Worm (Caenorhabditis elegans) whole organism, late embryonic: ENCODE measurements around the gene dnpp-1.

ENCODE experiments used
- ama-1 ChIP-seq: fragments of 150-350 bp; optimal IDR thresholded peaks from 2 replicates; lab custom pipeline; 2014
- ceh-18 ChIP-seq: sonication (generic microtip); optimal IDR thresholded peaks from 2 replicates; lab custom pipeline; 2016; ENCODE audit warnings: missing genetic modification characterization, missing compliant biosample characterization
- ceh-24 ChIP-seq: sonication (generic microtip); optimal IDR thresholded peaks from 2 replicates; lab custom pipeline; 2016; ENCODE audit warnings: mild to moderate bottlenecking, missing genetic modification characterization, missing compliant biosample characterization
- ceh-31 ChIP-seq: sonication (generic microtip); optimal IDR thresholded peaks from 2 replicates; lab custom pipeline; 2016; ENCODE audit warnings: missing genetic modification characterization, missing compliant biosample characterization
- ceh-34 ChIP-seq: sonication (generic microtip); optimal IDR thresholded peaks from 2 replicates; lab custom pipeline; 2016; ENCODE audit warnings: mild to moderate bottlenecking, missing genetic modification characterization, missing compliant biosample characterization
- ceh-48 ChIP-seq: sonication (generic microtip); optimal IDR thresholded peaks from 2 replicates; lab custom pipeline; 2016; ENCODE audit warnings: missing genetic modification characterization, inconsistent platforms, missing compliant biosample characterization
- ceh-9 ChIP-seq: sonication (generic microtip); optimal IDR thresholded peaks from 2 replicates; lab custom pipeline; 2016; ENCODE audit warnings: mild to moderate bottlenecking, missing genetic modification characterization, inconsistent platforms, missing compliant biosample characterization
- hlh-6 ChIP-seq: sonication (generic microtip); optimal IDR thresholded peaks from 2 replicates; lab custom pipeline; 2016; ENCODE audit warnings: missing genotype, missing genetic modification characterization, missing compliant biosample characterization
- lim-6 ChIP-seq: sonication (generic microtip); optimal IDR thresholded peaks from 2 replicates; lab custom pipeline; 2016; ENCODE audit warnings: missing genetic modification characterization, missing compliant biosample characterization
- lin-11 ChIP-seq: fragments of 200-800 bp; sonication (Bioruptor generic); optimal IDR thresholded peaks from 2 replicates; lab custom pipeline; 2018; ENCODE audit warnings: mild to moderate bottlenecking, missing genetic modification characterization, missing compliant biosample characterization
- pat-9 ChIP-seq: fragments of 200-800 bp; sonication (Bioruptor generic); optimal IDR thresholded peaks from 2 replicates; lab custom pipeline; 2018; ENCODE audit warnings: mild to moderate bottlenecking, missing genetic modification characterization, moderate library complexity, missing compliant biosample characterization
- pha-4 ChIP-seq: fragments of 150-350 bp; optimal IDR thresholded peaks from 2 replicates; lab custom pipeline; 2018; ENCODE audit warnings: missing biosample characterization, missing genetic modification reagents, missing genetic modification characterization
- tbx-2 ChIP-seq: sonication (generic microtip); optimal IDR thresholded peaks from 2 replicates; lab custom pipeline; 2016; ENCODE audit warnings: missing genetic modification characterization, missing compliant biosample characterization
- unc-86 ChIP-seq: sonication (generic microtip); optimal IDR thresholded peaks from 2 replicates; lab custom pipeline; 2016; ENCODE audit warnings: missing genetic modification characterization, missing compliant biosample characterization

DNA sequence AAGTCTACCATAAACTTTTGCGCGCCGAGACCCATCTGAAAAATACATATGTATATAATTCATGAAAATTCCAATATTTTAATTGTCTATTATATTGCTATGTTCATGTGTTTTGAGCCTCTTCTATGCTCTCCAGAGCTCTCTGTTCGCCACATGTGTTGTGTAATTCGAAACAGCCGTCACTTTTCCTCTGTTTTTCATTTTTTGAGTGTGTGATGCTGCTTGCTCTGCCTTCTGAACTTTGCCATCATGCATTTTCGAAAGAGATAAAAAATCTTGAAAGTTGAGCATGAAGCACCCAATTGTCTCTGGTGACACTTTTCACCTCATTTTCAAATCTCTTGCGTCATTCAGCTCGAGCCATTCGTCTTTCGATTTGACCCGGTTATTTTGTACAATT is 8.7 kb upstream of the dnpp-1 start:
- TF ChIP-seq pat-9 (tag; lab: Kevin White, UChicago) (no peak), pha-4 (tag; lab: Kevin White, UChicago) (no peak), ceh-9 (tag; lab: Kevin White, UChicago) (no peak), tbx-2 (no peak), ceh-34 (tag; lab: Kevin White, UChicago) (no peak), hlh-6 (tag; lab: Kevin White, UChicago) (no peak), ceh-31 (tag; lab: Kevin White, UChicago) (no peak), unc-86 (no peak), ceh-18 (tag; lab: Kevin White, UChicago) (no peak), ceh-48 (no peak), lim-6 (no peak), ama-1 (lab: Kevin White, UChicago) (no peak), lin-11 (tag; lab: Kevin White, UChicago) (no peak), ceh-24 (tag; lab: Kevin White, UChicago) (no peak)
